Fruit fly (Drosophila melanogaster): ENCODE data around the gene CG6686.

The CG6686 gene

dm6 chr2L:12026458-12027431, 38.9 kb upstream of the CG6686 start (continued):
- TF ChIP-seq CG11723 (GFP tag; optimal IDR thresholded peaks at IDR 0.05): peak; percentile 19
- peak; percentile 8 for TF ChIP-seq Deaf1 (tag; optimal IDR thresholded peaks at IDR 0.05)
- peak in 1 of 3 experiments; percentile 75 for TF ChIP-seq lola (GFP tag; optimal IDR thresholded peaks at IDR 0.05)
- no peak for TF ChIP-seq HmgZ (tag; optimal IDR thresholded peaks at IDR 0.05)
- no peak for TF ChIP-seq CG16779 (GFP tag; IDR thresholded peaks at IDR 0.05)
- TF ChIP-seq eyg (GFP tag; optimal IDR thresholded peaks at IDR 0.05): no peak
- TF ChIP-seq CG8388 (GFP tag; optimal IDR thresholded peaks at IDR 0.05): peak; percentile 46
- no peak for TF ChIP-seq CG6854 (GFP tag; optimal IDR thresholded peaks at IDR 0.05)
- TF ChIP-seq Usf (GFP tag; optimal IDR thresholded peaks at IDR 0.05): peak; percentile 30
- TF ChIP-seq zfh1 (GFP tag; IDR thresholded peaks at IDR 0.05): peak; percentile 54; the same call in 1 of the 3 replicates
- no peak for TF ChIP-seq gsb (GFP tag; IDR thresholded peaks at IDR 0.05)
- TF ChIP-seq CG12942 (GFP tag; optimal IDR thresholded peaks at IDR 0.05): no peak
- no peak for TF ChIP-seq run (tag; optimal IDR thresholded peaks at IDR 0.05)
- TF ChIP-seq CG13424 (tag; optimal IDR thresholded peaks at IDR 0.05): peak; percentile 67
- peak; percentile 57 for TF ChIP-seq Ptx1 (GFP tag; IDR thresholded peaks at IDR 0.05)
- peak; percentile 27 for TF ChIP-seq CG1529 (GFP tag; optimal IDR thresholded peaks at IDR 0.05)
- peak; percentile 22 for TF ChIP-seq corto (GFP tag; optimal IDR thresholded peaks at IDR 0.05)
- peak; percentile 36 for TF ChIP-seq oc (tag; optimal IDR thresholded peaks at IDR 0.05)
- peak; percentile 47; the same call in 1 of the 2 replicates for TF ChIP-seq CG17328 (GFP tag; IDR thresholded peaks at IDR 0.05)
- no peak for TF ChIP-seq h (optimal IDR thresholded peaks at IDR 0.05)
- no peak for TF ChIP-seq ato (GFP tag; IDR thresholded peaks at IDR 0.05; ENCODE audit: partially characterized antibody)
- no peak for TF ChIP-seq knrl (GFP tag; IDR thresholded peaks at IDR 0.05; ENCODE audit: partially characterized antibody)
- no peak for TF ChIP-seq TFAM (GFP tag; optimal IDR thresholded peaks at IDR 0.05)
- peak; percentile 29 for TF ChIP-seq Abd-B (GFP tag; optimal IDR thresholded peaks at IDR 0.05)
- TF ChIP-seq Atf6 (GFP tag; IDR thresholded peaks at IDR 0.05): 0 out of 2 replicates have a peak, but pooled peaks have one; percentile 7
- TF ChIP-seq CG18011 (GFP tag; optimal IDR thresholded peaks at IDR 0.05): no peak
- TF ChIP-seq bbx (GFP tag; IDR thresholded peaks at IDR 0.05; ENCODE audit: partially characterized antibody): no peak
- no peak for TF ChIP-seq ftz-f1 (GFP tag; optimal IDR thresholded peaks at IDR 0.05)
- TF ChIP-seq Pdp1 (GFP tag; optimal IDR thresholded peaks at IDR 0.05): peak in 1 of 2 experiments; percentile 37
- no peak for TF ChIP-seq CG33557 (GFP tag; optimal IDR thresholded peaks at IDR 0.05)
- TF ChIP-seq CG31365 (tag; optimal IDR thresholded peaks at IDR 0.05): no peak
- TF ChIP-seq CG9437 (GFP tag; optimal IDR thresholded peaks at IDR 0.05): peak; percentile 83
- no peak for TF ChIP-seq ash1 (GFP tag; optimal IDR thresholded peaks at IDR 0.05)
- TF ChIP-seq Dip2 (GFP tag; IDR thresholded peaks at IDR 0.05): no peak
- no peak for TF ChIP-seq CG9876 (GFP tag; optimal IDR thresholded peaks at IDR 0.05)
- TF ChIP-seq CG8765 (GFP tag; IDR thresholded peaks at IDR 0.05): no peak
- peak; percentile 95 for TF ChIP-seq Ets65A (GFP tag)
- no peak; the same call in 2 of the 3 replicates for TF ChIP-seq croc (GFP tag; conservative IDR thresholded peaks at IDR 0.05)
- TF ChIP-seq lbe (GFP tag; optimal IDR thresholded peaks at IDR 0.05): peak; percentile 24
- no peak for TF ChIP-seq CG7928 (GFP tag; optimal IDR thresholded peaks at IDR 0.05)
- peak; percentile 64 for TF ChIP-seq Hmr (GFP tag; optimal IDR thresholded peaks at IDR 0.05)
- TF ChIP-seq insv (GFP tag; optimal IDR thresholded peaks at IDR 0.05): no peak
- TF ChIP-seq wor (GFP tag; IDR thresholded peaks at IDR 0.05): no peak; the same call in 1 of the 2 replicates
- peak; percentile 44 for TF ChIP-seq Nf-YB (GFP tag; optimal IDR thresholded peaks at IDR 0.05)
- no peak for TF ChIP-seq CG6683 (GFP tag; optimal IDR thresholded peaks at IDR 0.05)
- no peak for TF ChIP-seq Sin3A (optimal IDR thresholded peaks at IDR 0.05)
- peak; percentile 95 for TF ChIP-seq CG15514 (GFP tag; optimal IDR thresholded peaks at IDR 0.05)
- TF ChIP-seq bigmax (GFP tag; optimal IDR thresholded peaks at IDR 0.05): no peak

Data from whole organism, embryonic.